Worm (Caenorhabditis elegans): ENCODE measurements around the gene crn-4.

DNA sequence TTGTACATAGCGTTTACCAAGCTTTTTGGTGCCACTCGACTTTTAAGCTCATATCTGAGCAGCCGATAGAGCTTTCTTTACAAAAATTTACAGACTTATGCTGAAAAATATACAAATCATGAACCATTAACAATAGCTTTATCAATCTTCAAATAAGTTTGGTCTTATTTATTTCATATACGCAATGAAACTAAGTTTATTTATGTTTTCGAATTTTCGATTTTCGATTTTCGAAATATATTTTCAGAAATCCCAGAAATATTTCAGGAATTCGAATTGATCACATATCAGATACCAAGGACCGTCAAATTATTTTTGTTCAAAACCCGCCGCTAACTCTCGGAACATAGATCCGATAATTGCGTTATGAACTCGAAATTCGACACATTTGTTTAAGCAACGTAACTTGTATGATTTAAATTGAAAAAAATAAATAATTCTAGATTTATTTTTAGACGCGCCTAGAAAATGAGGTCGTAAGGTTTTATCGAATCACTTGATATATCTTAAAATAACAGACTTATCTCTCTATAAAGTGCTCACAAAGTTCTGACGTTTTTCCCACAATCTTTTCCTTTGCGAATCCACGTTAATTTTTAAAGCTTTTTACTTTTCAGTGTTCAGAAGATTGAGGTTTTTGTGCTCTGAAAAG is 16.6 kb downstream of the crn-4 start:
- no peak for TF ChIP-seq lin-13 (GFP tag; optimal IDR thresholded peaks at IDR 0.05)
- no peak for TF ChIP-seq mdl-1 (tag; optimal IDR thresholded peaks at IDR 0.05)
- TF ChIP-seq egl-27 (tag; optimal IDR thresholded peaks at IDR 0.05) = no peak
- no peak for TF ChIP-seq snpc-4 (tag; optimal IDR thresholded peaks at IDR 0.05)
- no peak for TF ChIP-seq ces-1 (GFP tag; optimal IDR thresholded peaks at IDR 0.05)
